Worm (Caenorhabditis elegans) whole organism, L2 larva: ENCODE data around the gene F18E9.4.

Experiments used
- C34F6.9 ChIP-seq: fragments of 150-350 bp; optimal IDR thresholded peaks from 2 replicates; lab custom pipeline; 2014; ENCODE audit warnings: missing biosample characterization, missing genetic modification characterization
- F13H6.1 ChIP-seq: sonication (generic microtip); optimal IDR thresholded peaks from 2 replicates; lab custom pipeline; 2016; ENCODE audit warnings: missing genetic modification characterization, missing compliant biosample characterization
- ZK546.5 ChIP-seq: sonication (generic microtip); optimal IDR thresholded peaks from 2 replicates; lab custom pipeline; 2017; ENCODE audit warnings: missing biosample characterization, missing genetic modification characterization
- alr-1 ChIP-seq: fragments of 150-350 bp; optimal IDR thresholded peaks from 2 replicates; lab custom pipeline; 2014; ENCODE audit warnings: missing biosample characterization, missing genetic modification characterization
- blmp-1 ChIP-seq: sonication (generic microtip); optimal IDR thresholded peaks from 2 replicates; lab custom pipeline; 2017; ENCODE audit warnings: missing genetic modification characterization, mild to moderate bottlenecking, missing compliant biosample characterization, antibody characterized with exemption, moderate library complexity; ENCODE audit not compliant: insufficient read depth
- ceh-16 ChIP-seq: fragments of 150-350 bp; optimal IDR thresholded peaks from 2 replicates; lab custom pipeline; 2014; ENCODE audit warnings: missing biosample characterization, missing genetic modification characterization
- crh-2 ChIP-seq: sonication (generic microtip); optimal IDR thresholded peaks from 2 replicates; lab custom pipeline; 2017; ENCODE audit warnings: missing biosample characterization, missing genetic modification characterization
- dmd-4 ChIP-seq: sonication (generic microtip); optimal IDR thresholded peaks from 2 replicates; lab custom pipeline; 2017; ENCODE audit warnings: missing biosample characterization, missing genetic modification characterization
- fos-1 ChIP-seq: fragments of 150-350 bp; optimal IDR thresholded peaks from 2 replicates; lab custom pipeline; 2014; ENCODE audit warnings: missing biosample characterization, missing genetic modification characterization
- gmeb-1 ChIP-seq: fragments of 150-350 bp; optimal IDR thresholded peaks from 2 replicates; lab custom pipeline; 2014; ENCODE audit warnings: missing biosample characterization, missing genetic modification characterization
- lin-11 ChIP-seq: fragments of 150-350 bp; sonication (generic microtip); optimal IDR thresholded peaks from 2 replicates; lab custom pipeline; 2014; ENCODE audit warnings: missing biosample characterization, missing genetic modification characterization, inconsistent platforms, mixed read lengths
- lin-13 ChIP-seq: fragments of 150-350 bp; optimal IDR thresholded peaks from 2 replicates; lab custom pipeline; 2014; ENCODE audit warnings: missing biosample characterization, missing genetic modification reagents, missing genetic modification characterization
- lin-39 ChIP-seq: fragments of 150-350 bp; optimal IDR thresholded peaks from 2 replicates; lab custom pipeline; 2014; ENCODE audit warnings: missing biosample characterization, missing genetic modification reagents, missing genetic modification characterization
- lsy-2 ChIP-seq, 2 experiments: fragments of 150-350 bp in 1 of 2; sonication (generic microtip) in 1 of 2; optimal IDR thresholded peaks; 2 replicates each; lab custom pipeline; 2014 to 2017; ENCODE audit warnings: missing biosample characterization in 2 of 2, missing genetic modification characterization in 2 of 2
- mbf-1 ChIP-seq: sonication (generic microtip); optimal IDR thresholded peaks from 2 replicates; lab custom pipeline; 2017; ENCODE audit warnings: missing biosample characterization, missing genetic modification characterization
- mdl-1 ChIP-seq, 2 experiments: fragments of 150-350 bp in 1 of 2; sonication (generic microtip) in 1 of 2; optimal IDR thresholded peaks; 2 replicates each; lab custom pipeline; 2017; ENCODE audit warnings: missing biosample characterization in 2 of 2, missing genetic modification characterization in 2 of 2
- nhr-12 ChIP-seq: fragments of 150-350 bp; optimal IDR thresholded peaks from 2 replicates; lab custom pipeline; 2014; ENCODE audit warnings: missing biosample characterization, missing genetic modification characterization
- nhr-21 ChIP-seq: fragments of 150-350 bp; optimal IDR thresholded peaks from 2 replicates; lab custom pipeline; 2014; ENCODE audit warnings: missing biosample characterization, missing genetic modification characterization
- nhr-25 ChIP-seq: fragments of 150-350 bp; sonication (generic microtip); optimal IDR thresholded peaks from 3 replicates; lab custom pipeline; 2014; ENCODE audit warnings: missing biosample characterization, missing genetic modification characterization
- sem-4 ChIP-seq: fragments of 150-350 bp; optimal IDR thresholded peaks from 2 replicates; lab custom pipeline; 2014; ENCODE audit warnings: missing biosample characterization, missing genetic modification reagents, missing genetic modification characterization
- skn-1 ChIP-seq: sonication (generic microtip); optimal IDR thresholded peaks from 2 replicates; lab custom pipeline; 2017; ENCODE audit warnings: missing biosample characterization, missing genetic modification characterization
- sma-3 ChIP-seq: sonication (generic microtip); optimal IDR thresholded peaks from 2 replicates; lab custom pipeline; 2016; ENCODE audit warnings: missing genetic modification reagents, missing genetic modification characterization, missing compliant biosample characterization
- sma-9 ChIP-seq, 2 experiments: fragments of 150-350 bp in 1 of 2; sonication (generic microtip) in 1 of 2; optimal IDR thresholded peaks; 2 replicates each; lab custom pipeline; 2014 to 2016; ENCODE audit warnings: missing genetic modification characterization in 2 of 2, mild to moderate bottlenecking in 1 of 2, missing biosample characterization in 1 of 2, missing compliant biosample characterization in 1 of 2, missing genetic modification reagents in 1 of 2, moderate library complexity in 1 of 2
- unc-39 ChIP-seq: fragments of 150-350 bp; optimal IDR thresholded peaks from 2 replicates; lab custom pipeline; 2014; ENCODE audit warnings: missing biosample characterization, missing genetic modification characterization
- zag-1 ChIP-seq: fragments of 150-350 bp; optimal IDR thresholded peaks from 2 replicates; lab custom pipeline; 2014; ENCODE audit warnings: missing biosample characterization, missing genetic modification characterization
- ztf-11 ChIP-seq: sonication (generic microtip); optimal IDR thresholded peaks from 2 replicates; lab custom pipeline; 2017; ENCODE audit warnings: missing biosample characterization, missing genetic modification characterization
- ztf-4 ChIP-seq: fragments of 150-350 bp; optimal IDR thresholded peaks from 2 replicates; lab custom pipeline; 2014; ENCODE audit warnings: missing biosample characterization, missing genetic modification characterization

The F18E9.4 gene

ce11 chrX:8563663-8564450 lies 16.5 kb upstream of the F18E9.4 start:
- peak; percentile 75 for TF ChIP-seq fos-1
- no peak for TF ChIP-seq lin-11
- TF ChIP-seq sma-3 (GFP tag; lab: Kevin White, UChicago): peak; percentile 27
- no peak for TF ChIP-seq crh-2 (tag; lab: Kevin White, UChicago)
- no peak for TF ChIP-seq skn-1
- TF ChIP-seq, all 48 proteins: peak for 2

- peak; percentile 11 for TF ChIP-seq sma-9 (GFP tag; optimal IDR thresholded peaks at IDR 0.05; lab: Kevin White, UChicago)
- TF ChIP-seq sma-9 (tag; optimal IDR thresholded peaks at IDR 0.05; lab: Kevin White, UChicago): no peak
- peak; percentile 31 for TF ChIP-seq F13H6.1 (tag; lab: Kevin White, UChicago)
- peak; percentile 10 for TF ChIP-seq gmeb-1 (tag; lab: Kevin White, UChicago)
- no peak for TF ChIP-seq lin-11
- no peak for TF ChIP-seq ztf-11 (tag; lab: Kevin White, UChicago)
- peak; percentile 5 for TF ChIP-seq nhr-25 (tag; lab: Kevin White, UChicago)
- no peak for TF ChIP-seq ztf-4 (tag; lab: Kevin White, UChicago)
- peak; percentile 67 for TF ChIP-seq blmp-1
- peak; percentile 54 for TF ChIP-seq fos-1
Measured at ce11 chrX:8564451-8564795, 15.9 kb upstream of the F18E9.4 start.

DNA sequence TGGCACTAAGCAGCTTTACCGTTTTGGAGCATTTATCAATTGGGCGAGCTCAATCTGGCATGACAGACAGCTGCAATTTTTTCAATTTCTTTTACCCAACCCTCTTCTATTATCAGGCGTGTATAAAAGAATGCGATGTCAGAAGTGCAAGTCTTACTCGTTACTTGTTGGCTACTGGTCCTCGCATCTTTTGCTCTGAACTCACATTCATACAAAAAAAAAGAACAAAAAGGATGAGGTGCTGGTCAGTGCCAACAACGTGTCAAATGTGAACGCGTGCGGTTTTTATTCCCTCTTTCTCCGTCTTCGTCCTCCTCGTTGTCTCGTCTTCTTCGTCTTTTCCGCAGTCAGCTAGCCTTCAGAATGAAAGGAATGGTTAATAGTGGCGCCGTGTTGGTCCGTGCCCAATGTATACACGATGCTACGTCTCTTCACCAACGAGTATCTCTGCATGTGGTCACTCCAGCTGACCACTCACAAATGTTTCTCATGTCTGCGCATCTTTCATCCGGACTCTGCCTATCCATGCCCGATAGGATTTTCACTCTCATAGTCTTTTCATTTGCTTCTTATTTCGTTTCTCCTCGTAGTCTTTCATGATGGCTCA lies 14.4 kb upstream of the F18E9.4 start:
- TF ChIP-seq zag-1 (tag; lab: Kevin White, UChicago) (peak; percentile 6), C34F6.9 (tag; lab: Kevin White, UChicago) (peak; percentile 25), F13H6.1 (tag; lab: Kevin White, UChicago) (peak; percentile 87), mdl-1 (tag; optimal IDR thresholded peaks at IDR 0.05; lab: Kevin White, UChicago) (peak; percentile 32 to 60), sem-4 (tag; lab: Kevin White, UChicago) (peak; percentile 3), sma-9 (GFP tag; optimal IDR thresholded peaks at IDR 0.05; lab: Kevin White, UChicago) (no peak), sma-9 (tag; optimal IDR thresholded peaks at IDR 0.05; lab: Kevin White, UChicago) (no peak)

DNA sequence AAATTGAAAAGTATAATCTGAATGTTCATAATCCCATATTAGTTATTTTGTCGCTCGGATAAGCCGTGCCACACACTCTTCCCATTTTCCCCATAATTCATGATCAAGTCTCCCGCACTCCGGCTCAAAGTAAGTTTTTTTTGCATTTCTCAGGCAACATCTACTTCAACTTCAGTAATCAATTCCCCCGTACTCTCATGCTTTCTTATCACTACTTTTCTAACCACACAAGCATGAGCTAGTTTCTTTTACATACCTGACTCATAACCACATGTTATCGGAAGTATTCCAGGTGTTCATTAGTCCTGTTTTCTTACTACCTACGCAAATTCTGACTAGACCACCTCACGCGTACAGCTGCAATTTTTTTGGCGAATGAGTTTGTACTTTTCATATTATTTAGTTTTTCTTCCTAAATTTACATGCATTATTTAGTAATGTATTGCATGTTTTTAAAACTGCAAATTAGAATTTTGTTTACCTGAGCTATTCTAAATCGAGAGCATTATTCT lies 13.7 kb upstream of the F18E9.4 start:
- no peak for TF ChIP-seq mbf-1 (tag; lab: Kevin White, UChicago)
- no peak for TF ChIP-seq ztf-4 (tag; lab: Kevin White, UChicago)
- no peak for TF ChIP-seq zag-1 (tag; lab: Kevin White, UChicago)
- TF ChIP-seq unc-39 (tag; lab: Kevin White, UChicago): no peak
- TF ChIP-seq nhr-21: peak; percentile 9
- no peak for TF ChIP-seq lin-13 (GFP tag; lab: Kevin White, UChicago)
- TF ChIP-seq dmd-4 (tag; lab: Kevin White, UChicago): no peak
- TF ChIP-seq ZK546.5: no peak
- peak in 1 of 2 experiments; percentile 6 for TF ChIP-seq lsy-2 (tag; optimal IDR thresholded peaks at IDR 0.05; lab: Kevin White, UChicago)
- no peak for TF ChIP-seq ceh-16 (tag; lab: Kevin White, UChicago)
- TF ChIP-seq lin-11: no peak
- no peak for TF ChIP-seq lin-39 (tag; lab: Kevin White, UChicago)
- TF ChIP-seq nhr-12 (tag; lab: Kevin White, UChicago): no peak
- peak; percentile 14 for TF ChIP-seq fos-1

DNA sequence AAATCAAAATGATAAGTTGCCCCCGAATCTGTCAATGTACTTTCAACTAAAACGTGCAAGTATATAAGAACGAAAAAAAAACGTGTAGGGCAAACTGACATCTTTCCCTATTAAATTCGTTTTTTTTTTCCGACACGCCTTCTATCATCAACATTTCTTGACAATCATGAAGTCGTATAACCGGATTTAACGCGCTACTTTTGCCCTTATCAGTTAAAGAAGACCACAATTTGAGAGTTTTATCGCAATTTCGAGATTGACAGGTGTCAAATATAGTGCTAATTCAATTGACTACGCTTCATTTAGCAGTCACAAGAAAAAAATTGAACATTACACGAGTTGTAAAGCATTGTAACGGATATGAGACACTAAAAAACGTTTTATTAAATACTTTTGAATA lies 13.2 kb upstream of the F18E9.4 start:
- TF ChIP-seq alr-1 (tag; lab: Kevin White, UChicago): no peak
- TF ChIP-seq fos-1: peak; percentile 80

- peak; percentile 30 for TF ChIP-seq fos-1
- peak; percentile 58 for TF ChIP-seq sma-9 (GFP tag; optimal IDR thresholded peaks at IDR 0.05; lab: Kevin White, UChicago)
- no peak for TF ChIP-seq sma-9 (tag; optimal IDR thresholded peaks at IDR 0.05; lab: Kevin White, UChicago)
- no peak for TF ChIP-seq alr-1 (tag; lab: Kevin White, UChicago)
Measured at ce11 chrX:8567823-8568314, 12.4 kb upstream of the F18E9.4 start.
